Fruit fly (Drosophila melanogaster) whole organism, embryonic: ENCODE data around the gene Syt1.

ENCODE experiments used
- CG10267 ChIP-seq: fragments of 200-800 bp; sonication (Bioruptor generic); optimal IDR thresholded peaks from 2 replicates; lab custom pipeline; 2018; ENCODE audit warnings: missing biosample characterization, mild to moderate bottlenecking, missing genetic modification characterization, moderate library complexity
- CG10565 ChIP-seq: fragments of 200-800 bp; sonication (Bioruptor generic); optimal IDR thresholded peaks from 3 replicates; lab custom pipeline; 2016; ENCODE audit warnings: missing biosample characterization, mild to moderate bottlenecking, missing genetic modification characterization
- CG12391 ChIP-seq: fragments of 200-800 bp; sonication (Bioruptor generic); optimal IDR thresholded peaks from 3 replicates; lab custom pipeline; 2018; ENCODE audit warnings: missing biosample characterization, mild to moderate bottlenecking, missing genetic modification characterization, moderate library complexity
- CG14710 ChIP-seq: fragments of 200-800 bp; sonication (Bioruptor generic); optimal IDR thresholded peaks from 3 replicates; lab custom pipeline; 2019; ENCODE audit warnings: missing biosample characterization, mild to moderate bottlenecking, missing genetic modification characterization, moderate library complexity
- CG15269 ChIP-seq: fragments of 200-800 bp; sonication (Bioruptor generic); optimal IDR thresholded peaks from 2 replicates; lab custom pipeline; 2018; ENCODE audit warnings: missing biosample characterization, mild to moderate bottlenecking, missing genetic modification characterization, moderate library complexity
- CG15514 ChIP-seq: fragments of 200-800 bp; sonication (Bioruptor generic); optimal IDR thresholded peaks from 3 replicates; lab custom pipeline; 2017; ENCODE audit warnings: missing biosample characterization, missing genetic modification characterization, mild to moderate bottlenecking, moderate library complexity, missing genetic modification reagents
- CG17361 ChIP-seq: fragments of 200-800 bp; sonication (Bioruptor generic); IDR thresholded peaks from 3 replicates; pipeline ENCODE4 v1.3.6; 2022; ENCODE audit warnings: missing biosample characterization, missing genetic modification characterization
- CG17829 ChIP-seq: fragments of 200-800 bp; optimal IDR thresholded peaks from 2 replicates; lab custom pipeline; 2019; ENCODE audit warnings: missing biosample characterization, mild to moderate bottlenecking, missing genetic modification characterization, moderate library complexity
- CG2116 ChIP-seq: fragments of 200-800 bp; sonication (Bioruptor generic); optimal IDR thresholded peaks from 3 replicates; lab custom pipeline; 2018; ENCODE audit warnings: missing biosample characterization, mild to moderate bottlenecking, missing genetic modification characterization
- CG31224 ChIP-seq: fragments of 200-800 bp; sonication (Bioruptor generic); IDR thresholded peaks from 2 replicates; pipeline ENCODE4 v1.3.6; 2022; ENCODE audit warnings: missing biosample characterization, missing genetic modification characterization
- CG32772 ChIP-seq: fragments of 200-800 bp; sonication (Bioruptor generic); IDR thresholded peaks from 2 replicates; pipeline ENCODE4 v1.3.6; 2022; ENCODE audit warnings: missing biosample characterization, missing genetic modification characterization
- CG3847 ChIP-seq: fragments of 200-800 bp; sonication (Bioruptor generic); IDR thresholded peaks from 2 replicates; pipeline ENCODE4 v1.3.6; 2022; ENCODE audit warnings: missing biosample characterization, missing genetic modification characterization
- CG3995 ChIP-seq: fragments of 200-800 bp; sonication (Bioruptor generic); optimal IDR thresholded peaks from 3 replicates; lab custom pipeline; 2016; ENCODE audit warnings: missing biosample characterization, missing genetic modification characterization
- CG42726 ChIP-seq: fragments of 200-800 bp; sonication (Bioruptor generic); IDR thresholded peaks from 2 replicates; pipeline ENCODE4 v1.3.6; 2022; ENCODE audit warnings: missing biosample characterization, missing genetic modification characterization; ENCODE audit not compliant: partially characterized antibody
- CG43689 ChIP-seq: fragments of 200-800 bp; sonication (Bioruptor generic); IDR thresholded peaks from 2 replicates; pipeline ENCODE4 v1.3.6; 2022; ENCODE audit warnings: missing biosample characterization, missing genetic modification characterization
- CG4617 ChIP-seq: fragments of 200-800 bp; sonication (Bioruptor generic); optimal IDR thresholded peaks from 3 replicates; lab custom pipeline; 2016; ENCODE audit warnings: missing biosample characterization, missing genetic modification characterization, borderline replicate concordance
- CG6813 ChIP-seq: fragments of 200-800 bp; sonication (Bioruptor generic); optimal IDR thresholded peaks from 2 replicates; lab custom pipeline; 2017; ENCODE audit warnings: missing biosample characterization, missing genetic modification characterization, mild to moderate bottlenecking, moderate library complexity, missing genetic modification reagents
- CG9727 ChIP-seq: fragments of 200-800 bp; sonication (Bioruptor generic); optimal IDR thresholded peaks from 3 replicates; lab custom pipeline; 2017; ENCODE audit warnings: missing biosample characterization, mild to moderate bottlenecking, missing genetic modification characterization
- CkIIα-i1 ChIP-seq: fragments of 200-800 bp; sonication (Bioruptor generic); IDR thresholded peaks from 2 replicates; pipeline ENCODE4 v1.3.6; 2022; ENCODE audit warnings: missing biosample characterization, missing genetic modification characterization
- D19B ChIP-seq: fragments of 200-800 bp; sonication (Bioruptor generic); optimal IDR thresholded peaks from 2 replicates; lab custom pipeline; 2017; ENCODE audit warnings: missing biosample characterization, mild to moderate bottlenecking, missing genetic modification characterization
- Dfd ChIP-seq, 2 experiments: fragments of >200 bp; optimal IDR thresholded peaks; 2 replicates each; lab custom pipeline; 2017; ENCODE audit warnings: missing biosample characterization in 2 of 2, missing genetic modification characterization in 2 of 2
- Dip2 ChIP-seq: fragments of 200-800 bp; sonication (Bioruptor generic); IDR thresholded peaks from 2 replicates; pipeline ENCODE4 v1.3.6; 2022; ENCODE audit warnings: missing biosample characterization, missing genetic modification characterization
- Dll ChIP-seq: fragments of 200-800 bp; sonication (Bioruptor generic); IDR thresholded peaks from 4 replicates; pipeline ENCODE4 v1.3.6; 2022; ENCODE audit warnings: missing biosample characterization, missing genetic modification characterization; ENCODE audit not compliant: partially characterized antibody
- E2f1 ChIP-seq: fragments of 200-800 bp; sonication (Bioruptor generic); IDR thresholded peaks from 2 replicates; pipeline ENCODE4 v1.3.6; 2022; ENCODE audit warnings: missing biosample characterization, missing genetic modification characterization
- E2f2 ChIP-seq: fragments of 200-800 bp; sonication (Bioruptor generic); IDR thresholded peaks from 2 replicates; pipeline ENCODE4 v1.3.6; 2022; ENCODE audit warnings: missing biosample characterization, missing genetic modification characterization
- Fer1 ChIP-seq: fragments of 200-800 bp; sonication (Bioruptor generic); optimal IDR thresholded peaks from 2 replicates; lab custom pipeline; 2017; ENCODE audit warnings: missing biosample characterization, mild to moderate bottlenecking, missing genetic modification characterization
- Hr39 ChIP-seq: fragments of >200 bp; optimal IDR thresholded peaks from 2 replicates; lab custom pipeline; 2017
- MESR4 ChIP-seq: fragments of 200-800 bp; sonication (Bioruptor generic); optimal IDR thresholded peaks from 2 replicates; lab custom pipeline; 2018; ENCODE audit warnings: missing biosample characterization, mild to moderate bottlenecking, missing genetic modification characterization, moderate library complexity
- Mad ChIP-seq: fragments of 200-800 bp; sonication (Bioruptor generic); optimal IDR thresholded peaks from 2 replicates; lab custom pipeline; 2016; ENCODE audit warnings: missing biosample characterization, missing genetic modification characterization
- Oaz ChIP-seq: fragments of 200-800 bp; sonication (Bioruptor generic); IDR thresholded peaks from 2 replicates; pipeline ENCODE4 v1.3.6; 2022; ENCODE audit warnings: missing biosample characterization, missing genetic modification characterization
- Poxn ChIP-seq: fragments of 200-800 bp; sonication (Bioruptor generic); IDR thresholded peaks from 2 replicates; pipeline ENCODE4 v1.3.6; 2022; ENCODE audit warnings: missing biosample characterization, missing genetic modification characterization
- Ravus ChIP-seq: fragments of 200-800 bp; sonication (Bioruptor generic); IDR thresholded peaks from 2 replicates; pipeline ENCODE4 v1.3.6; 2022; ENCODE audit warnings: missing biosample characterization, missing genetic modification characterization
- Rfx ChIP-seq: fragments of 200-800 bp; sonication (Bioruptor generic); IDR thresholded peaks from 2 replicates; pipeline ENCODE4 v1.3.6; 2022; ENCODE audit warnings: missing biosample characterization, missing genetic modification characterization
- crp ChIP-seq, 2 experiments: fragments of 200-800 bp; sonication (Bioruptor generic); optimal IDR thresholded peaks; 2 replicates in 1 of 2; 3 replicates in 1 of 2; lab custom pipeline; 2017; ENCODE audit warnings: missing biosample characterization in 2 of 2, missing genetic modification characterization in 2 of 2, mild to moderate bottlenecking in 1 of 2, moderate library complexity in 1 of 2
- dmrt99B ChIP-seq: fragments of 200-800 bp; sonication (Bioruptor generic); optimal IDR thresholded peaks from 2 replicates; lab custom pipeline; 2018; ENCODE audit warnings: missing biosample characterization, mild to moderate bottlenecking, missing genetic modification characterization, moderate library complexity
- fru ChIP-seq: fragments of >200 bp; optimal IDR thresholded peaks from 2 replicates; lab custom pipeline; 2017
- kni ChIP-seq: fragments of 200-800 bp; sonication (Bioruptor generic); optimal IDR thresholded peaks from 3 replicates; lab custom pipeline; 2017; ENCODE audit warnings: mild to moderate bottlenecking, missing biosample characterization, missing genetic modification reagents, missing genetic modification characterization
- lov ChIP-seq, 2 experiments: fragments of 200-800 bp in 1 of 2; fragments of >200 bp in 1 of 2; sonication (Bioruptor generic) in 1 of 2; IDR thresholded peaks in 1 of 2; optimal IDR thresholded peaks in 1 of 2; 2 replicates in 1 of 2; 3 replicates in 1 of 2; pipeline versions ENCODE4 v1.3.6 to Lab custom; 2017 to 2022; ENCODE audit warnings: missing biosample characterization in 1 of 2, missing genetic modification characterization in 1 of 2
- nerfin-1 ChIP-seq: fragments of 200-800 bp; sonication (Bioruptor generic); optimal IDR thresholded peaks from 3 replicates; lab custom pipeline; 2019; ENCODE audit warnings: missing biosample characterization, mild to moderate bottlenecking, missing genetic modification characterization, moderate library complexity
- oc ChIP-seq: fragments of 200-800 bp; sonication (Bioruptor generic); optimal IDR thresholded peaks from 2 replicates; lab custom pipeline; 2018; ENCODE audit warnings: missing biosample characterization, mild to moderate bottlenecking, missing genetic modification characterization, moderate library complexity
- onecut ChIP-seq: fragments of 200-800 bp; sonication (Bioruptor generic); IDR thresholded peaks from 2 replicates; pipeline ENCODE4 v1.3.6; 2022; ENCODE audit warnings: missing biosample characterization, missing genetic modification characterization
- phol ChIP-seq: fragments of 200-800 bp; sonication (Bioruptor generic); optimal IDR thresholded peaks from 3 replicates; lab custom pipeline; 2018; ENCODE audit warnings: missing biosample characterization, mild to moderate bottlenecking, missing genetic modification characterization, moderate library complexity
- pzg ChIP-seq: fragments of 200-800 bp; sonication (Bioruptor generic); optimal IDR thresholded peaks from 3 replicates; lab custom pipeline; 2018; ENCODE audit warnings: missing biosample characterization, mild to moderate bottlenecking, missing genetic modification characterization, moderate library complexity
- ro ChIP-seq: fragments of 200-800 bp; sonication (Bioruptor generic); IDR thresholded peaks from 2 replicates; pipeline ENCODE4 v1.3.6; 2022; ENCODE audit warnings: missing biosample characterization, missing genetic modification characterization
- row ChIP-seq: fragments of 200-800 bp; sonication (Bioruptor generic); IDR thresholded peaks from 3 replicates; pipeline ENCODE4 v1.3.6; 2022; ENCODE audit warnings: missing biosample characterization, missing genetic modification characterization
- scrt ChIP-seq: fragments of 200-800 bp; sonication (Bioruptor generic); optimal IDR thresholded peaks from 2 replicates; lab custom pipeline; 2018; ENCODE audit warnings: missing biosample characterization, mild to moderate bottlenecking, missing genetic modification characterization, moderate library complexity
- sr ChIP-seq: fragments of 200-800 bp; sonication (Bioruptor generic); IDR thresholded peaks from 3 replicates; pipeline ENCODE4 v1.3.6; 2022; ENCODE audit warnings: missing biosample characterization, missing genetic modification characterization
- stwl ChIP-seq: fragments of 200-800 bp; sonication (Bioruptor generic); optimal IDR thresholded peaks from 3 replicates; lab custom pipeline; 2018; ENCODE audit warnings: missing biosample characterization, mild to moderate bottlenecking, missing genetic modification characterization, moderate library complexity
- tap ChIP-seq: fragments of 200-800 bp; optimal IDR thresholded peaks from 3 replicates; lab custom pipeline; 2019; ENCODE audit warnings: missing biosample characterization, mild to moderate bottlenecking, missing genetic modification characterization, moderate library complexity
- trem ChIP-seq: fragments of 200-800 bp; optimal IDR thresholded peaks from 3 replicates; lab custom pipeline; 2019; ENCODE audit warnings: missing biosample characterization, mild to moderate bottlenecking, missing genetic modification characterization, moderate library complexity

Gene Syt1

DNA sequence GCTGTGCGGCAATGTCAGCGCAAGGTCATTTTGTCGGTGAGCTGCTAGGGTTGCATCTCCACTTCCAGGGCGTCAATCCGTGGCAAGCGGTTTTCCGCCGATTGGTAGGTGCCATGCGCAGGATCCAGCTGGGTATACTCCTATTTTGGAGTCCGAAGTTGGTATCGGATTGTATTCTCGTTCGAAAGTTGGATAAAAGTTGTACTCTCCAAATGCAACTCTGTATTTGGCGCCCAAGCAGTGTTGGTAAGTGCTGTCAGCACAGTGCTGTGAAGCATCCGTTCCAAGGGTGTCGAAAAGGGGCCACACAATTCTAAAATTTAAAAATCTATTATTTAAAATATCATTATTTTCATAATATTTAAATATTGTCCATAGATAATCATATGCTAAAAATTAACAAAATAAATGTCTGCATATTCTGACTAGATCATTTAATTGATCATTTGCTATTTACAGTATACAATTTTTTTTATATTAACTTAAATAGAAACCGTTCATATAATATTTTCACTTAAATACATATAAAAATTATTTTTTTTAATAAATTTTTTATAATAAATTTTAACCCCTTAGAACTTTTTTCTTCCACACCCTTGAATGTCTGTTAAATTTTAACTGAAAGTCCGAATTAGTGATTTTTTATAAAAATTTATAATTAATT lies 51.2 kb downstream of the Syt1 start (continued):
- TF ChIP-seq CG10565 (peak; percentile 30), CG42726 (no peak), kni (peak; percentile 55), lov (optimal IDR thresholded peaks at IDR 0.05; lab: Kevin White, UChicago) (no peak), lov (GFP tag; IDR thresholded peaks at IDR 0.05; lab: Robert Waterston, UW) (peak; percentile 69; the same call in 1 of the 3 replicates), Mad (peak; percentile 81), Rfx (GFP tag; lab: Robert Waterston, UW) (peak; percentile 95), dmrt99B (tag; lab: Kevin White, UChicago) (peak; percentile 66), CG15269 (tag; lab: Kevin White, UChicago) (peak; percentile 90), CG9727 (peak; percentile 83), Oaz (GFP tag; lab: Robert Waterston, UW) (peak; percentile 64; the same call in 1 of the 2 replicates), D19B (GFP tag; lab: Kevin White, UChicago) (peak; percentile 73), scrt (GFP tag; lab: Kevin White, UChicago) (no peak), CG6813 (GFP tag; lab: Kevin White, UChicago) (peak; percentile 59), CG32772 (GFP tag; lab: Robert Waterston, UW) (peak; percentile 84), oc (no peak), Dip2 (GFP tag; lab: Robert Waterston, UW) (no peak), fru (lab: Kevin White, UChicago) (no peak), Ravus (GFP tag; lab: Robert Waterston, UW) (peak; percentile 50), CG3847 (GFP tag; lab: Robert Waterston, UW) (peak; percentile 96), CG12391 (tag; lab: Kevin White, UChicago) (peak; percentile 87), Dfd (GFP tag; optimal IDR thresholded peaks at IDR 0.05; lab: Kevin White, UChicago) (no peak), tap (peak; percentile 74), CkIIα-i1 (0 out of 2 replicates have a peak, but pooled peaks have one; percentile 31)
- TF ChIP-seq, all 482 proteins: peak for 407

DNA sequence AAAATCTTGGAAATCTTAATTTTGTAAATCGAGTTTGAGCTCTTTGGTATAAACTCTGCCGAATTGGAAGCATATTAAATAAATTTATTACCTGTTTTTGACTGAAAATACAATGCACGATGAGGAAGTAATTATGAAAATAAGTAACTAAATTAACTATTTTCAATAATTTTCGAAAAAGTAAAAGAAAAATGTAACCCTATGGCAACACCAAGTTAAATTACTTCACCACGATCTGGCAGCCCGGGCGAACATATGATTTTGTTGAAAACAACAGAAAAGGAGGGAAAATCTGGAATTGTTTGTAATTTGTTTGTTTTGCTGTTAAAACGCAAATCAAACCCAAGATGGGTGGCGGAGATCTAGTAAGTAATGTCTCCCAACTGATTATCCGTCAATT lies 54.9 kb downstream of the Syt1 start, which contains the start of the genes CG9961 and Cwc25:
Gene CG9961 (minus strand): TSS at position 83 of the 400 bp plus-strand sequence.
Gene Cwc25 (plus strand): TSS at position 247 of the 400 bp plus-strand sequence.
- TF ChIP-seq CG14710 (tag; lab: Kevin White, UChicago), result peak; percentile 53
- TF ChIP-seq row (GFP tag; lab: Robert Waterston, UW), result 0 out of 3 replicates have a peak, but pooled peaks have one; percentile 24
- 0 out of 4 replicates have a peak, but pooled peaks have one; percentile 29 for TF ChIP-seq Dll (GFP tag; lab: Robert Waterston, UW)
- no peak for TF ChIP-seq Hr39 (lab: Kevin White, UChicago)
- 0 out of 3 replicates have a peak, but pooled peaks have one; percentile 24 for TF ChIP-seq CG17361 (GFP tag; lab: Robert Waterston, UW)
- TF ChIP-seq sr (GFP tag; lab: Robert Waterston, UW), result no peak
- TF ChIP-seq MESR4 (GFP tag; lab: Kevin White, UChicago), result peak; percentile 28
- peak; percentile 25 for TF ChIP-seq CG15514 (GFP tag; lab: Kevin White, UChicago)
- peak; percentile 14 for TF ChIP-seq CG3995 (GFP tag; lab: Kevin White, UChicago)
- peak; percentile 12 for TF ChIP-seq CG2116 (GFP tag; lab: Kevin White, UChicago)
- TF ChIP-seq E2f1 (GFP tag; lab: Robert Waterston, UW), result peak; percentile 24; the same call in 1 of the 2 replicates
- TF ChIP-seq Poxn, result no peak
- TF ChIP-seq pzg, result peak; percentile 44
- TF ChIP-seq stwl (tag; lab: Kevin White, UChicago), result peak; percentile 34
- peak; percentile 43 for TF ChIP-seq trem (tag; lab: Kevin White, UChicago)
- peak; percentile 29 for TF ChIP-seq nerfin-1
- peak; percentile 64 for TF ChIP-seq E2f2 (GFP tag; lab: Robert Waterston, UW)
- TF ChIP-seq CG17829, result peak; percentile 9
- TF ChIP-seq CG43689, result no peak
- peak; percentile 31 for TF ChIP-seq CG10267 (tag; lab: Kevin White, UChicago)
- TF ChIP-seq CG31224, result no peak
- TF ChIP-seq ro (GFP tag; lab: Robert Waterston, UW), result no peak
- peak; percentile 1 for TF ChIP-seq Fer1 (GFP tag; lab: Kevin White, UChicago)
- no peak for TF ChIP-seq onecut (GFP tag; lab: Robert Waterston, UW)
- peak; percentile 48 to 88 for TF ChIP-seq crp (GFP tag; optimal IDR thresholded peaks at IDR 0.05; lab: Kevin White, UChicago)
- peak; percentile 26 for TF ChIP-seq CG4617 (GFP tag; lab: Kevin White, UChicago)
- TF ChIP-seq phol (tag; lab: Kevin White, UChicago), result peak; percentile 25
